Fruit fly (Drosophila melanogaster): ENCODE results near the gene CG7289.

dm6 chr2L:1944473-1945110 lies 37.4 kb upstream of the CG7289 start:
- no peak for TF ChIP-seq CG7101 (tag; optimal IDR thresholded peaks at IDR 0.05)
- TF ChIP-seq Clk (GFP tag; optimal IDR thresholded peaks at IDR 0.05), result no peak
- TF ChIP-seq cic (GFP tag; optimal IDR thresholded peaks at IDR 0.05), result no peak
- no peak for TF ChIP-seq Mnt (GFP tag; optimal IDR thresholded peaks at IDR 0.05)
- TF ChIP-seq pad (GFP tag; optimal IDR thresholded peaks at IDR 0.05), result no peak
- no peak for TF ChIP-seq bab1 (GFP tag; optimal IDR thresholded peaks at IDR 0.05)

All from whole organism, adult.